Fruit fly (Drosophila melanogaster) whole organism, adult: ENCODE results near the gene CG10357.

ENCODE experiments used
- CG11617 ChIP-seq: fragments of 200-800 bp; sonication (Bioruptor generic); optimal IDR thresholded peaks from 2 replicates; lab custom pipeline; 2017; ENCODE audit warnings: mild to moderate bottlenecking, missing biosample characterization, missing genetic modification reagents, missing genetic modification characterization
- CG12768 ChIP-seq: fragments of 200-800 bp; sonication (Bioruptor generic); optimal IDR thresholded peaks from 2 replicates; lab custom pipeline; 2017; ENCODE audit warnings: missing biosample characterization, missing genetic modification characterization, mild to moderate bottlenecking, moderate library complexity, missing genetic modification reagents
- CG14711 ChIP-seq: fragments of 200-800 bp; sonication (Bioruptor generic); optimal IDR thresholded peaks from 2 replicates; lab custom pipeline; 2018; ENCODE audit warnings: missing biosample characterization, mild to moderate bottlenecking, missing genetic modification characterization, moderate library complexity
- CG33017 ChIP-seq: fragments of 200-800 bp; sonication (Bioruptor generic); optimal IDR thresholded peaks from 2 replicates; lab custom pipeline; 2018; ENCODE audit warnings: missing biosample characterization, mild to moderate bottlenecking, missing genetic modification characterization, moderate library complexity
- CG5204 ChIP-seq: fragments of 200-800 bp; sonication (Bioruptor generic); optimal IDR thresholded peaks from 2 replicates; lab custom pipeline; 2016; ENCODE audit warnings: missing biosample characterization, missing genetic modification characterization
- CG7045 ChIP-seq: fragments of 200-800 bp; sonication (Bioruptor generic); optimal IDR thresholded peaks from 2 replicates; lab custom pipeline; 2017; ENCODE audit warnings: missing biosample characterization, mild to moderate bottlenecking, missing genetic modification characterization
- Hr96 ChIP-seq: fragments of 200-800 bp; sonication (Bioruptor generic); optimal IDR thresholded peaks from 2 replicates; lab custom pipeline; 2016; ENCODE audit warnings: missing biosample characterization, missing genetic modification characterization
- Mnt ChIP-seq: fragments of 200-800 bp; sonication (Bioruptor generic); optimal IDR thresholded peaks from 2 replicates; lab custom pipeline; 2016; ENCODE audit warnings: missing biosample characterization, mild to moderate bottlenecking, missing genetic modification characterization
- bab1 ChIP-seq: fragments of 200-800 bp; sonication (Bioruptor generic); optimal IDR thresholded peaks from 3 replicates; lab custom pipeline; 2019; ENCODE audit warnings: missing biosample characterization, mild to moderate bottlenecking, missing genetic modification characterization, moderate library complexity
- cic ChIP-seq: fragments of 200-800 bp; sonication (Bioruptor generic); optimal IDR thresholded peaks from 2 replicates; lab custom pipeline; 2017; ENCODE audit warnings: missing biosample characterization, mild to moderate bottlenecking, missing genetic modification characterization, moderate library complexity
- ovo ChIP-seq: fragments of 200-800 bp; sonication (Bioruptor generic); optimal IDR thresholded peaks from 2 replicates; lab custom pipeline; 2016; ENCODE audit warnings: missing biosample characterization, missing genetic modification characterization
- toe ChIP-seq: fragments of 200-800 bp; sonication (Bioruptor generic); optimal IDR thresholded peaks from 2 replicates; lab custom pipeline; 2016; ENCODE audit warnings: missing biosample characterization, missing genetic modification characterization

DNA sequence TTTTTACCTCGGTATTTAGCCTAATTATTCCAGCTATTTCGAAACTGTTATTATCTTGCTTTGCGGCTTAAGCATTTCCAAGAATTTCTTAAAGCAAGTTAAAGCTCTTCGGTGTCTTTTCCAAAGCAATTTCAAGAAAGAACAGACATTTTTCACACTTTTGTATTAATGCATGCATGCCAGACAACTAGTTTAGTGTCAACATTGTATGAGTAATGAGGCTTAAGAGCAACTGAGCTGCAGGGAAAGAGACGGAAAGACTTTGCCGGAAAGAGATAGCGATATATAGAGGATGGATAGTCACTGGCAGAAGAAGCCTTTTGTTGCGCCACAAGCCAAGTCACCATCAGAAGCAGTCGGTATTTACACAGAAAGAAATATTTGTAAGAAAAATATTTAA lies 46.1 kb upstream of the CG10357 start:
- no peak for TF ChIP-seq bab1 (GFP tag; lab: Kevin White, UChicago)
- TF ChIP-seq CG33017 (tag; lab: Kevin White, UChicago) = no peak
- TF ChIP-seq CG12768 (GFP tag; lab: Kevin White, UChicago) = no peak
- no peak for TF ChIP-seq cic (GFP tag; lab: Kevin White, UChicago)
- TF ChIP-seq Mnt (GFP tag; lab: Kevin White, UChicago) = no peak
- TF ChIP-seq ovo (GFP tag; lab: Kevin White, UChicago) = no peak
- TF ChIP-seq CG11617 (GFP tag; lab: Kevin White, UChicago) = no peak
- TF ChIP-seq CG14711 = no peak
- no peak for TF ChIP-seq toe (GFP tag; lab: Kevin White, UChicago)
- TF ChIP-seq Hr96 (GFP tag; lab: Kevin White, UChicago) = no peak
- TF ChIP-seq CG7045 (GFP tag; lab: Kevin White, UChicago) = no peak
- TF ChIP-seq CG5204 (GFP tag; lab: Kevin White, UChicago) = no peak
